Fruit fly (Drosophila melanogaster): ENCODE results near the gene Teh3.

Gene Teh3

DNA sequence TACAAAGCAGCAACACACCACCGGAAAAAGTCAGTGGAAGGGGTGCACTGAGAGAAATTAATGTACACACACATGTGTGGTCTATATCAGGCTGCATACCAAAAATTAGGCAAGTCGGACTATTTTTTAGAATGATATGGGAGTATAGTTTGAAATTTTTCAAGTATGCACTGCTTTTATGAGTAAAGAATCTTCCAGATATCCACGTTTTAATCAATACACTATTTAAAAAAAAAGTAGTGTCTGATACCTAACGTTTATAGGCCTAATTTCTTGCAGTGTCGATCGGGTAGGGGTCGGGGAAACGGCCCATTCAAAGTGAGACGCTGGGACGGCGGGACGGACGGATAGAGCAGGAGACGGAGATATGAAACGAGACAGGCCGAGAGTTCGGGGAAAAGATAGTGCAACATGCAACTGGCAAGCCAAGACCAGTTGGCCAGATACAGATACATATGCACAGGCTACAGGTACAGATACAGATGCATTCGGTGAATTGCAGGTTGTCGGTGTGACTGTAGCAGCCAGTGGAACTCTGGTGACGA, 46.0 kb upstream of the Teh3 start (continued):
- TF ChIP-seq Optix (GFP tag; IDR thresholded peaks at IDR 0.05) (peak; percentile 88), Rx (GFP tag; IDR thresholded peaks at IDR 0.05) (peak; percentile 84), so (GFP tag; IDR thresholded peaks at IDR 0.05) (peak; percentile 90), CG11093 (GFP tag; IDR thresholded peaks at IDR 0.05) (peak; percentile 90), CG10209 (GFP tag; optimal IDR thresholded peaks at IDR 0.05) (peak; percentile 95), CG31388 (GFP tag; optimal IDR thresholded peaks at IDR 0.05) (peak; percentile 74), bbx (GFP tag; IDR thresholded peaks at IDR 0.05; ENCODE audit: partially characterized antibody) (no peak), Sox100B (GFP tag; optimal IDR thresholded peaks at IDR 0.05) (peak; percentile 96), CG9876 (GFP tag; optimal IDR thresholded peaks at IDR 0.05) (peak; percentile 77), Max (GFP tag; optimal IDR thresholded peaks at IDR 0.05) (peak; percentile 83), btn (GFP tag; optimal IDR thresholded peaks at IDR 0.05) (peak; percentile 94), CG7271 (tag; optimal IDR thresholded peaks at IDR 0.05) (peak; percentile 83), CG17361 (GFP tag; IDR thresholded peaks at IDR 0.05) (peak; percentile 97), CG9437 (GFP tag; optimal IDR thresholded peaks at IDR 0.05) (peak; percentile 86), bab2 (GFP tag; optimal IDR thresholded peaks at IDR 0.05) (peak; percentile 92), CG16813 (GFP tag; IDR thresholded peaks at IDR 0.05; ENCODE audit: partially characterized antibody) (no peak), lola (GFP tag; optimal IDR thresholded peaks at IDR 0.05) (peak in 1 of 3 experiments; percentile 99), psq (GFP tag; optimal IDR thresholded peaks at IDR 0.05) (peak; percentile 77), wor (GFP tag; IDR thresholded peaks at IDR 0.05) (peak; percentile 91), CG11696 (GFP tag; IDR thresholded peaks at IDR 0.05) (peak; percentile 49), Trl (optimal IDR thresholded peaks at IDR 0.05) (no peak), Trl (GFP tag; optimal IDR thresholded peaks at IDR 0.05) (peak; percentile 92), CG4707 (GFP tag; optimal IDR thresholded peaks at IDR 0.05) (peak; percentile 87), CG12155 (GFP tag; optimal IDR thresholded peaks at IDR 0.05) (peak; percentile 85), Lpt (GFP tag; optimal IDR thresholded peaks at IDR 0.05) (no peak), Oli (tag; optimal IDR thresholded peaks at IDR 0.05) (peak; percentile 96), odd (GFP tag; optimal IDR thresholded peaks at IDR 0.05) (peak; percentile 91), CG32772 (GFP tag; IDR thresholded peaks at IDR 0.05) (peak; percentile 87), Nf-YC (tag; optimal IDR thresholded peaks at IDR 0.05) (peak; percentile 71), Hr39 (optimal IDR thresholded peaks at IDR 0.05) (no peak), jumu (GFP tag; optimal IDR thresholded peaks at IDR 0.05) (peak; percentile 94), corto (GFP tag; optimal IDR thresholded peaks at IDR 0.05) (no peak), CG4854 (GFP tag; optimal IDR thresholded peaks at IDR 0.05) (peak; percentile 85), CG12104 (GFP tag; optimal IDR thresholded peaks at IDR 0.05) (peak; percentile 85), Mrtf (GFP tag; IDR thresholded peaks at IDR 0.05) (peak; percentile 83), twi (tag; optimal IDR thresholded peaks at IDR 0.05) (peak; percentile 90), CG15011 (GFP tag; optimal IDR thresholded peaks at IDR 0.05) (peak; percentile 82), H15 (GFP tag; IDR thresholded peaks at IDR 0.05) (peak; percentile 79), CG11247 (GFP tag; IDR thresholded peaks at IDR 0.05) (peak; percentile 74), E2f1 (GFP tag; IDR thresholded peaks at IDR 0.05) (peak; percentile 81), CG9817 (tag; optimal IDR thresholded peaks at IDR 0.05) (peak; percentile 77), rib (GFP tag; IDR thresholded peaks at IDR 0.05) (no peak), danr (GFP tag; IDR thresholded peaks at IDR 0.05) (peak; percentile 77), CG14441 (GFP tag; IDR thresholded peaks at IDR 0.05) (peak; percentile 83), CG7556 (GFP tag; optimal IDR thresholded peaks at IDR 0.05) (peak; percentile 94), Doc3 (GFP tag; IDR thresholded peaks at IDR 0.05; ENCODE audit: partially characterized antibody) (no peak), gfzf (GFP tag; optimal IDR thresholded peaks at IDR 0.05) (peak; percentile 4), gro (GFP tag; optimal IDR thresholded peaks at IDR 0.05) (no peak), E2f2 (GFP tag; IDR thresholded peaks at IDR 0.05) (peak; percentile 67; the same call in 1 of the 2 replicates), CG34376 (GFP tag; optimal IDR thresholded peaks at IDR 0.05) (peak; percentile 26), hb (GFP tag; IDR thresholded peaks at IDR 0.05; ENCODE audit: partially characterized antibody) (no peak), br (optimal IDR thresholded peaks at IDR 0.05) (no peak)

Measured in whole organism, embryonic.